Fruit fly (Drosophila melanogaster) whole organism, embryonic: Measurements from ENCODE around the gene CG12010.

ENCODE experiments used
- BEAF-32 ChIP-seq: fragments of 200-800 bp; sonication (Bioruptor generic); optimal IDR thresholded peaks from 3 replicates; lab custom pipeline; 2017; ENCODE audit warnings: missing biosample characterization, missing genetic modification characterization, mild to moderate bottlenecking, moderate library complexity, missing genetic modification reagents
- CG10209 ChIP-seq: fragments of 200-800 bp; sonication (Bioruptor generic); optimal IDR thresholded peaks from 3 replicates; lab custom pipeline; 2017; ENCODE audit warnings: missing biosample characterization, mild to moderate bottlenecking, missing genetic modification characterization, missing genetic modification reagents
- CG10321 ChIP-seq: fragments of 200-800 bp; sonication (Bioruptor generic); IDR thresholded peaks from 2 replicates; pipeline ENCODE4 v1.3.6; 2022; ENCODE audit warnings: missing biosample characterization, missing genetic modification characterization
- CG11398 ChIP-seq: fragments of 200-800 bp; sonication (Bioruptor generic); optimal IDR thresholded peaks from 2 replicates; lab custom pipeline; 2016; ENCODE audit warnings: missing biosample characterization, missing genetic modification characterization
- CG11456 ChIP-seq: fragments of 200-800 bp; sonication (Bioruptor generic); IDR thresholded peaks from 3 replicates; pipeline ENCODE4 v1.3.6; 2022; ENCODE audit warnings: missing biosample characterization, missing genetic modification characterization
- CG12659 ChIP-seq: fragments of 200-800 bp; sonication (Bioruptor generic); optimal IDR thresholded peaks from 3 replicates; lab custom pipeline; 2017; ENCODE audit warnings: mild to moderate bottlenecking, missing biosample characterization, missing genetic modification reagents, missing genetic modification characterization
- CG15479 ChIP-seq: fragments of 200-800 bp; sonication (Bioruptor generic); optimal IDR thresholded peaks from 3 replicates; lab custom pipeline; 2019; ENCODE audit warnings: missing biosample characterization, mild to moderate bottlenecking, missing genetic modification characterization, moderate library complexity
- CG17186 ChIP-seq: fragments of 200-800 bp; sonication (Bioruptor generic); optimal IDR thresholded peaks from 3 replicates; lab custom pipeline; 2017; ENCODE audit warnings: missing biosample characterization, missing genetic modification reagents, missing genetic modification characterization
- CG17328 ChIP-seq: fragments of 200-800 bp; sonication (Bioruptor generic); IDR thresholded peaks from 2 replicates; pipeline ENCODE4 v1.3.6; 2022; ENCODE audit warnings: missing biosample characterization, missing genetic modification characterization
- CG17361 ChIP-seq: fragments of 200-800 bp; sonication (Bioruptor generic); IDR thresholded peaks from 3 replicates; pipeline ENCODE4 v1.3.6; 2022; ENCODE audit warnings: missing biosample characterization, missing genetic modification characterization
- CG17568 ChIP-seq: fragments of 200-800 bp; sonication (Bioruptor generic); optimal IDR thresholded peaks from 2 replicates; lab custom pipeline; 2018; ENCODE audit warnings: missing biosample characterization, mild to moderate bottlenecking, missing genetic modification characterization, moderate library complexity
- CG2712 ChIP-seq: fragments of 200-800 bp; optimal IDR thresholded peaks from 3 replicates; lab custom pipeline; 2019; ENCODE audit warnings: missing biosample characterization, mild to moderate bottlenecking, missing genetic modification characterization, moderate library complexity
- CG33557 ChIP-seq: fragments of 200-800 bp; sonication (Bioruptor generic); optimal IDR thresholded peaks from 2 replicates; lab custom pipeline; 2019; ENCODE audit warnings: missing biosample characterization, mild to moderate bottlenecking, missing genetic modification characterization, moderate library complexity
- CG3838 ChIP-seq: fragments of 200-800 bp; sonication (Bioruptor generic); optimal IDR thresholded peaks from 3 replicates; lab custom pipeline; 2016; ENCODE audit warnings: missing biosample characterization, missing genetic modification characterization
- CG6175 ChIP-seq: fragments of 200-800 bp; sonication (Bioruptor generic); IDR thresholded peaks from 3 replicates; pipeline ENCODE4 v1.3.6; 2022; ENCODE audit warnings: missing biosample characterization, missing genetic modification characterization
- CG7556 ChIP-seq: fragments of 200-800 bp; sonication (Bioruptor generic); optimal IDR thresholded peaks from 2 replicates; lab custom pipeline; 2017; ENCODE audit warnings: missing biosample characterization, mild to moderate bottlenecking, missing genetic modification characterization
- CG9727 ChIP-seq: fragments of 200-800 bp; sonication (Bioruptor generic); optimal IDR thresholded peaks from 3 replicates; lab custom pipeline; 2017; ENCODE audit warnings: missing biosample characterization, mild to moderate bottlenecking, missing genetic modification characterization
- Camta ChIP-seq: fragments of 200-800 bp; sonication (Bioruptor generic); optimal IDR thresholded peaks from 2 replicates; lab custom pipeline; 2016; ENCODE audit warnings: missing biosample characterization, missing genetic modification characterization
- Dref ChIP-seq: fragments of 200-800 bp; sonication (Bioruptor generic); IDR thresholded peaks from 2 replicates; pipeline ENCODE4 v1.3.6; 2022; ENCODE audit warnings: missing biosample characterization, missing genetic modification characterization
- Fer3 ChIP-seq: fragments of 200-800 bp; sonication (Bioruptor generic); optimal IDR thresholded peaks from 2 replicates; lab custom pipeline; 2018; ENCODE audit warnings: missing biosample characterization, mild to moderate bottlenecking, missing genetic modification characterization, moderate library complexity
- HLH4C ChIP-seq: fragments of 200-800 bp; sonication (Bioruptor generic); IDR thresholded peaks from 3 replicates; pipeline ENCODE4 v1.3.6; 2022; ENCODE audit warnings: missing biosample characterization, missing genetic modification characterization; ENCODE audit not compliant: partially characterized antibody
- Hey ChIP-seq: fragments of 200-800 bp; sonication (Bioruptor generic); optimal IDR thresholded peaks from 3 replicates; lab custom pipeline; 2018; ENCODE audit warnings: missing biosample characterization, mild to moderate bottlenecking, missing genetic modification characterization
- Hr51 ChIP-seq, 2 experiments: fragments of 200-800 bp; sonication (Bioruptor generic); optimal IDR thresholded peaks; 2 replicates in 1 of 2; 3 replicates in 1 of 2; lab custom pipeline; 2016 to 2018; ENCODE audit warnings: missing biosample characterization in 2 of 2, missing genetic modification characterization in 2 of 2, mild to moderate bottlenecking in 1 of 2, moderate library complexity in 1 of 2
- MBD-R2 ChIP-seq: fragments of 200-800 bp; sonication (Bioruptor generic); IDR thresholded peaks from 2 replicates; pipeline ENCODE4 v1.3.6; 2022; ENCODE audit warnings: missing biosample characterization, missing genetic modification characterization
- Mrtf ChIP-seq: fragments of 200-800 bp; sonication (Bioruptor generic); IDR thresholded peaks from 3 replicates; pipeline ENCODE4 v1.3.6; 2022; ENCODE audit warnings: missing biosample characterization, missing genetic modification characterization
- Taf1 ChIP-seq: fragments of 200-800 bp; sonication (Bioruptor generic); IDR thresholded peaks from 2 replicates; pipeline ENCODE4 v1.3.6; 2022; ENCODE audit warnings: missing biosample characterization, missing genetic modification characterization
- Vsx1 ChIP-seq: fragments of 200-800 bp; sonication (Bioruptor generic); optimal IDR thresholded peaks from 2 replicates; lab custom pipeline; 2017; ENCODE audit warnings: missing biosample characterization, mild to moderate bottlenecking, missing genetic modification characterization, missing genetic modification reagents
- YL-1 ChIP-seq: fragments of 200-800 bp; sonication (Bioruptor generic); optimal IDR thresholded peaks from 3 replicates; lab custom pipeline; 2017; ENCODE audit warnings: missing biosample characterization, mild to moderate bottlenecking, missing genetic modification characterization
- aop ChIP-seq: fragments of 200-800 bp; sonication (Bioruptor generic); IDR thresholded peaks from 2 replicates; pipeline ENCODE4 v1.3.6; 2022; ENCODE audit warnings: missing biosample characterization, missing genetic modification characterization
- az2 ChIP-seq: fragments of 200-800 bp; sonication (Bioruptor generic); optimal IDR thresholded peaks from 3 replicates; lab custom pipeline; 2016; ENCODE audit warnings: missing biosample characterization, missing genetic modification characterization
- cas ChIP-seq: fragments of 200-800 bp; sonication (Bioruptor generic); IDR thresholded peaks from 2 replicates; pipeline ENCODE4 v1.3.6; 2022; ENCODE audit warnings: missing biosample characterization, missing genetic modification characterization
- cg ChIP-seq: fragments of 200-800 bp; sonication (Bioruptor generic); optimal IDR thresholded peaks from 3 replicates; lab custom pipeline; 2019; ENCODE audit warnings: missing biosample characterization, mild to moderate bottlenecking, missing genetic modification characterization, moderate library complexity
- chn ChIP-seq: fragments of 200-800 bp; sonication (Bioruptor generic); optimal IDR thresholded peaks from 2 replicates; lab custom pipeline; 2016; ENCODE audit warnings: missing biosample characterization, missing genetic modification characterization
- croc ChIP-seq: fragments of 200-800 bp; sonication (Bioruptor generic); conservative IDR thresholded peaks from 3 replicates; pipeline ENCODE4 v1.3.6; 2022; ENCODE audit warnings: missing biosample characterization, missing genetic modification characterization
- dan ChIP-seq: fragments of 200-800 bp; sonication (Bioruptor generic); IDR thresholded peaks from 2 replicates; pipeline ENCODE4 v1.3.6; 2022; ENCODE audit warnings: missing biosample characterization, missing genetic modification characterization
- gsb-n ChIP-seq: fragments of 200-800 bp; sonication (Bioruptor generic); optimal IDR thresholded peaks from 3 replicates; lab custom pipeline; 2018; ENCODE audit warnings: missing biosample characterization, mild to moderate bottlenecking, missing genetic modification characterization
- klu ChIP-seq: fragments of 200-800 bp; sonication (Bioruptor generic); IDR thresholded peaks from 2 replicates; pipeline ENCODE4 v1.3.6; 2022; ENCODE audit warnings: missing biosample characterization, missing genetic modification characterization
- lab ChIP-seq: fragments of 200-800 bp; sonication (Bioruptor generic); optimal IDR thresholded peaks from 3 replicates; lab custom pipeline; 2017; ENCODE audit warnings: missing biosample characterization, missing genetic modification characterization, mild to moderate bottlenecking, moderate library complexity, missing genetic modification reagents
- lov ChIP-seq, 2 experiments: fragments of 200-800 bp in 1 of 2; fragments of >200 bp in 1 of 2; sonication (Bioruptor generic) in 1 of 2; IDR thresholded peaks in 1 of 2; optimal IDR thresholded peaks in 1 of 2; 2 replicates in 1 of 2; 3 replicates in 1 of 2; pipeline versions ENCODE4 v1.3.6 to Lab custom; 2017 to 2022; ENCODE audit warnings: missing biosample characterization in 1 of 2, missing genetic modification characterization in 1 of 2
- onecut ChIP-seq: fragments of 200-800 bp; sonication (Bioruptor generic); IDR thresholded peaks from 2 replicates; pipeline ENCODE4 v1.3.6; 2022; ENCODE audit warnings: missing biosample characterization, missing genetic modification characterization
- peb ChIP-seq: fragments of 200-800 bp; sonication (Bioruptor generic); IDR thresholded peaks from 2 replicates; pipeline ENCODE4 v1.3.6; 2022; ENCODE audit warnings: missing biosample characterization, missing genetic modification characterization
- shn ChIP-seq: fragments of 200-800 bp; sonication (Bioruptor generic); optimal IDR thresholded peaks from 3 replicates; lab custom pipeline; 2016; ENCODE audit warnings: missing biosample characterization, missing genetic modification characterization
- slp2 ChIP-seq: fragments of 200-800 bp; sonication (Bioruptor generic); optimal IDR thresholded peaks from 2 replicates; lab custom pipeline; 2016; ENCODE audit warnings: missing biosample characterization, missing genetic modification characterization
- stwl ChIP-seq: fragments of 200-800 bp; sonication (Bioruptor generic); optimal IDR thresholded peaks from 3 replicates; lab custom pipeline; 2018; ENCODE audit warnings: missing biosample characterization, mild to moderate bottlenecking, missing genetic modification characterization, moderate library complexity
- twi ChIP-seq: fragments of 200-800 bp; optimal IDR thresholded peaks from 2 replicates; lab custom pipeline; 2019; ENCODE audit warnings: missing biosample characterization, mild to moderate bottlenecking, missing genetic modification characterization, moderate library complexity
- unc-4 ChIP-seq: fragments of 200-800 bp; sonication (Bioruptor generic); IDR thresholded peaks from 2 replicates; pipeline ENCODE4 v1.3.6; 2022; ENCODE audit warnings: missing biosample characterization, missing genetic modification characterization; ENCODE audit not compliant: partially characterized antibody
- vvl ChIP-seq: fragments of 200-800 bp; sonication (Bioruptor generic); IDR thresholded peaks from 2 replicates; pipeline ENCODE4 v1.3.6; 2022; ENCODE audit warnings: missing biosample characterization, missing genetic modification characterization
- wdn ChIP-seq: fragments of 200-800 bp; sonication (Bioruptor generic); IDR thresholded peaks from 2 replicates; pipeline ENCODE4 v1.3.6; 2022; ENCODE audit warnings: missing biosample characterization, missing genetic modification characterization
- zfh2 ChIP-seq: fragments of 200-800 bp; sonication (Bioruptor generic); optimal IDR thresholded peaks from 2 replicates; lab custom pipeline; 2016; ENCODE audit warnings: missing biosample characterization, missing genetic modification characterization

Gene CG12010

dm6 chr3L:3384596-3385436, 10.7 kb downstream of the CG12010 start (continued):
- TF ChIP-seq Vsx1 (GFP tag; lab: Kevin White, UChicago) (no peak), gsb-n (tag; lab: Kevin White, UChicago) (no peak), az2 (GFP tag; lab: Kevin White, UChicago) (peak; percentile 48), CG10209 (GFP tag; lab: Kevin White, UChicago) (peak; percentile 57), aop (GFP tag; lab: Robert Waterston, UW) (no peak), stwl (no peak), CG17186 (GFP tag; lab: Kevin White, UChicago) (no peak), klu (GFP tag; lab: Robert Waterston, UW) (no peak), croc (GFP tag; lab: Robert Waterston, UW) (no peak; the same call in 2 of the 3 replicates), twi (no peak), lab (no peak), Fer3 (tag; lab: Kevin White, UChicago) (no peak), CG17328 (no peak; the same call in 1 of the 2 replicates), BEAF-32 (GFP tag; lab: Kevin White, UChicago) (no peak), CG15479 (GFP tag; lab: Kevin White, UChicago) (no peak), Hey (no peak), CG17361 (GFP tag; lab: Robert Waterston, UW) (peak; percentile 86), CG11398 (no peak), unc-4 (GFP tag; lab: Robert Waterston, UW) (no peak), CG6175 (GFP tag; lab: Robert Waterston, UW) (no peak), Hr51 (GFP tag; optimal IDR thresholded peaks at IDR 0.05; lab: Kevin White, UChicago) (peak in 1 of 2 experiments; percentile 61), chn (GFP tag; lab: Kevin White, UChicago) (no peak), wdn (GFP tag; lab: Robert Waterston, UW) (no peak), cas (GFP tag; lab: Robert Waterston, UW) (no peak), lov (optimal IDR thresholded peaks at IDR 0.05; lab: Kevin White, UChicago) (no peak), lov (GFP tag; IDR thresholded peaks at IDR 0.05; lab: Robert Waterston, UW) (no peak), CG11456 (GFP tag; lab: Robert Waterston, UW) (no peak), CG10321 (GFP tag; lab: Robert Waterston, UW) (no peak), CG12659 (GFP tag; lab: Kevin White, UChicago) (peak; percentile 43), CG33557 (GFP tag; lab: Kevin White, UChicago) (peak; percentile 44), MBD-R2 (no peak; the same call in 1 of the 2 replicates), HLH4C (GFP tag; lab: Robert Waterston, UW) (no peak), CG7556 (GFP tag; lab: Kevin White, UChicago) (peak; percentile 62), CG3838 (GFP tag; lab: Kevin White, UChicago) (no peak), Camta (GFP tag; lab: Kevin White, UChicago) (no peak), Dref (GFP tag; lab: Robert Waterston, UW) (no peak), YL-1 (GFP tag; lab: Kevin White, UChicago) (no peak), vvl (peak; percentile 58; the same call in 1 of the 2 replicates), onecut (no peak), peb (GFP tag; lab: Robert Waterston, UW) (no peak), dan (GFP tag; lab: Robert Waterston, UW) (no peak), CG17568 (GFP tag; lab: Kevin White, UChicago) (no peak), Mrtf (GFP tag; lab: Robert Waterston, UW) (no peak), Taf1 (GFP tag; lab: Robert Waterston, UW) (no peak), zfh2 (no peak), slp2 (GFP tag; lab: Kevin White, UChicago) (no peak), CG9727 (peak; percentile 70), cg (GFP tag; lab: Kevin White, UChicago) (peak; percentile 44), shn (GFP tag; lab: Kevin White, UChicago) (no peak), CG2712 (peak; percentile 69)
